Worm (Caenorhabditis elegans): ENCODE data around the gene F07A11.1.

- TF ChIP-seq him-1 (tag; optimal IDR thresholded peaks at IDR 0.05) (peak; percentile 73), dao-5 (tag; optimal IDR thresholded peaks at IDR 0.05) (peak; percentile 36)
Observed at ce11 chrII:11545299-11545951, 46.5 kb downstream of the F07A11.1 start, which contains the start of gene dnj-13.
